Fruit fly (Drosophila melanogaster): ENCODE results near the gene CG10479.

DNA sequence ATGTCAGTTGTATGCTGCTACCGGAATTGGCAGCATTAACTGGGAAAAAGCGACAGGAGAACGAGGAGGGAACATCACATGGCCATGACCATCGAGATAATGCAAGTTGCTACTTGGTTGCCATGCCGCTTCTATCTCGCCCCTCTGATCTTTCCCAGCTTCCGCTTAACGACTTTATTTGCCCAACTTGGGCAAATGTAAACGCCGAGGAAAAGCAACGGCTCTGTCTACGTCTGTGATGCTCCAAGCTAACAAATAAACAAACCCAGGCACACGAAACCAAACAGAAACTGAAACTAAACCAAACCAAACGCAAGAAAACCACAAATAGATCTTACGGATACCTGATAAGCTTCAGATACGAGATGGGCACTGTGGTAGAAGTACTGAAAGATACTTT lies 16.4 kb upstream of the CG10479 start:
- TF ChIP-seq CG16779 (tag; optimal IDR thresholded peaks at IDR 0.05) = no peak
- TF ChIP-seq Sox14 (GFP tag; optimal IDR thresholded peaks at IDR 0.05) = no peak
- no peak for TF ChIP-seq CG7368 (GFP tag; optimal IDR thresholded peaks at IDR 0.05)
- TF ChIP-seq OdsH (GFP tag; optimal IDR thresholded peaks at IDR 0.05) = no peak
- TF ChIP-seq CG6276 (GFP tag; optimal IDR thresholded peaks at IDR 0.05) = no peak
- no peak for TF ChIP-seq CG6808 (GFP tag; optimal IDR thresholded peaks at IDR 0.05)
- no peak for TF ChIP-seq CG11762 (GFP tag; optimal IDR thresholded peaks at IDR 0.05; ENCODE audit: insufficient read depth)
- no peak for TF ChIP-seq Hr4 (GFP tag; optimal IDR thresholded peaks at IDR 0.05)
